Fruit fly (Drosophila melanogaster) whole organism, pupa: Measurements from ENCODE around the gene Pitslre.

Experiments
- CG12605 ChIP-seq: fragments of 200-800 bp; sonication (Bioruptor generic); IDR thresholded peaks from 2 replicates; pipeline ENCODE4 v1.3.6; 2022; ENCODE audit warnings: missing biosample characterization, missing genetic modification characterization
- CG13204 ChIP-seq: fragments of 200-800 bp; sonication (Bioruptor generic); optimal IDR thresholded peaks from 2 replicates; lab custom pipeline; 2018; ENCODE audit warnings: missing biosample characterization, mild to moderate bottlenecking, missing genetic modification characterization, moderate library complexity
- CG15710 ChIP-seq: fragments of 200-800 bp; sonication (Bioruptor generic); optimal IDR thresholded peaks from 2 replicates; lab custom pipeline; 2018; ENCODE audit warnings: missing biosample characterization, mild to moderate bottlenecking, missing genetic modification characterization, moderate library complexity
- CG17806 ChIP-seq: fragments of 200-800 bp; sonication (Bioruptor generic); optimal IDR thresholded peaks from 2 replicates; lab custom pipeline; 2018; ENCODE audit warnings: missing biosample characterization, mild to moderate bottlenecking, missing genetic modification characterization, moderate library complexity
- CG32121 ChIP-seq: fragments of 200-800 bp; sonication (Bioruptor generic); IDR thresholded peaks from 2 replicates; pipeline ENCODE4 v1.3.6; 2022; ENCODE audit warnings: missing biosample characterization, missing genetic modification characterization
- CG34367 ChIP-seq: fragments of 200-800 bp; sonication (Bioruptor generic); optimal IDR thresholded peaks from 2 replicates; lab custom pipeline; 2018; ENCODE audit warnings: missing biosample characterization, mild to moderate bottlenecking, missing genetic modification characterization
- CG8159 ChIP-seq: fragments of 200-800 bp; sonication (Bioruptor generic); optimal IDR thresholded peaks from 3 replicates; lab custom pipeline; 2018; ENCODE audit warnings: missing biosample characterization, mild to moderate bottlenecking, missing genetic modification characterization, moderate library complexity
- CG8301 ChIP-seq: fragments of 200-800 bp; sonication (Bioruptor generic); optimal IDR thresholded peaks from 2 replicates; lab custom pipeline; 2018; ENCODE audit warnings: missing biosample characterization, mild to moderate bottlenecking, missing genetic modification characterization
- Ets98B ChIP-seq: fragments of 200-800 bp; sonication (Bioruptor generic); IDR thresholded peaks from 2 replicates; pipeline ENCODE4 v1.3.6; 2022; ENCODE audit warnings: missing biosample characterization, missing genetic modification characterization
- Pif1A ChIP-seq: fragments of 200-800 bp; sonication (Bioruptor generic); optimal IDR thresholded peaks from 3 replicates; lab custom pipeline; 2016; ENCODE audit warnings: missing biosample characterization, missing genetic modification characterization
- Pif1B ChIP-seq: fragments of 200-800 bp; sonication (Bioruptor generic); optimal IDR thresholded peaks from 3 replicates; lab custom pipeline; 2016; ENCODE audit warnings: missing biosample characterization, missing genetic modification characterization
- Snoo ChIP-seq: fragments of 200-800 bp; sonication (Bioruptor generic); optimal IDR thresholded peaks from 3 replicates; lab custom pipeline; 2017; ENCODE audit warnings: missing biosample characterization, mild to moderate bottlenecking, missing genetic modification characterization, inconsistent platforms
- gl ChIP-seq: fragments of 200-800 bp; sonication (Bioruptor generic); optimal IDR thresholded peaks from 2 replicates; lab custom pipeline; 2018; ENCODE audit warnings: missing biosample characterization, mild to moderate bottlenecking, missing genetic modification characterization
- rn ChIP-seq: fragments of 200-800 bp; sonication (Bioruptor generic); IDR thresholded peaks from 2 replicates; pipeline ENCODE4 v1.3.6; 2022; ENCODE audit warnings: missing biosample characterization, missing genetic modification characterization

dm6 chr3L:20730323-20731238, 40.7 kb upstream of the Pitslre start, which contains the start of gene CG13252:
- no peak for TF ChIP-seq rn (GFP tag; lab: Robert Waterston, UW)
- TF ChIP-seq CG12605 (GFP tag; lab: Robert Waterston, UW): peak; percentile 50; the same call in 1 of the 2 replicates
- no peak for TF ChIP-seq CG15710 (tag; lab: Kevin White, UChicago)
- TF ChIP-seq CG32121 (GFP tag; lab: Robert Waterston, UW): peak; percentile 72
- no peak for TF ChIP-seq CG13204 (GFP tag; lab: Kevin White, UChicago)
- peak; percentile 3 for TF ChIP-seq CG8301 (tag; lab: Kevin White, UChicago)
- no peak for TF ChIP-seq Pif1B (GFP tag; lab: Kevin White, UChicago)
- TF ChIP-seq Pif1A (GFP tag; lab: Kevin White, UChicago): no peak
- no peak for TF ChIP-seq CG34367 (tag; lab: Kevin White, UChicago)
- TF ChIP-seq CG8159 (tag; lab: Kevin White, UChicago): peak; percentile 9
- TF ChIP-seq CG17806: no peak
- peak; percentile 60 for TF ChIP-seq Ets98B (GFP tag; lab: Robert Waterston, UW)
- peak; percentile 24 for TF ChIP-seq gl (tag; lab: Kevin White, UChicago)
- TF ChIP-seq Snoo: peak; percentile 40
